Worm (Caenorhabditis elegans) whole organism, L4 larva: Measurements from ENCODE around the gene cnc-7.
"Not testable (repeated sequence)": the region's sequence is repeated elsewhere in the genome, so short reads cannot be mapped to it uniquely, and the experiment has no call there.

Experiments
- F44E2.7 ChIP-seq: fragments of 200-800 bp; sonication (Bioruptor generic); IDR thresholded peaks from 2 replicates; pipeline ENCODE4 v2.1.2; 2022; ENCODE audit warnings: missing genetic modification characterization, missing compliant biosample characterization
- F49E8.2 ChIP-seq: sonication (generic microtip); optimal IDR thresholded peaks from 2 replicates; lab custom pipeline; 2016; ENCODE audit warnings: missing compliant biosample characterization, mild to moderate bottlenecking, missing genetic modification characterization, borderline replicate concordance
- aha-1 ChIP-seq: fragments of 150-350 bp; peaks from one replicate; lab custom pipeline; 2014; ENCODE audit warnings: missing biosample characterization, missing genetic modification characterization
- arid-1 ChIP-seq: fragments of 200-800 bp; sonication (Bioruptor generic); conservative IDR thresholded peaks from 2 replicates; pipeline ENCODE4 v1.3.6; 2022; ENCODE audit warnings: missing genetic modification reagents, missing genetic modification characterization, missing compliant biosample characterization
- daf-12 ChIP-seq: fragments of 150-350 bp; optimal IDR thresholded peaks from 2 replicates; lab custom pipeline; 2014; ENCODE audit warnings: missing biosample characterization, missing genetic modification reagents, missing genetic modification characterization
- daf-16 ChIP-seq, 3 experiments: sonication (generic microtip); optimal IDR thresholded peaks; 2 replicates each; lab custom pipeline; 2016 to 2017; ENCODE audit warnings: missing genetic modification characterization in 3 of 3, missing genetic modification reagents in 3 of 3, mild to moderate bottlenecking in 2 of 3, missing compliant biosample characterization in 2 of 3, missing biosample characterization in 1 of 3, moderate library complexity in 1 of 3
- dmd-8 ChIP-seq: fragments of 200-800 bp; sonication (Bioruptor generic); IDR thresholded peaks from 2 replicates; pipeline ENCODE4 v1.3.6; 2022; ENCODE audit warnings: missing genetic modification characterization, missing compliant biosample characterization
- dpl-1 ChIP-seq: fragments of 150-350 bp; optimal IDR thresholded peaks from 2 replicates; lab custom pipeline; 2014; ENCODE audit warnings: missing biosample characterization, missing genetic modification reagents, missing genetic modification characterization
- dve-1 ChIP-seq: sonication (generic microtip); optimal IDR thresholded peaks from 2 replicates; lab custom pipeline; 2017; ENCODE audit warnings: antibody characterized with exemption, mild to moderate bottlenecking, missing genetic modification characterization, missing compliant biosample characterization; ENCODE audit not compliant: insufficient read depth
- egl-27 ChIP-seq: sonication (generic microtip); optimal IDR thresholded peaks from 3 replicates; lab custom pipeline; 2017; ENCODE audit warnings: missing biosample characterization, missing genetic modification reagents, missing genetic modification characterization
- egl-43 ChIP-seq: fragments of 200-800 bp; sonication (Bioruptor generic); IDR thresholded peaks from 2 replicates; pipeline ENCODE4 v1.3.6; 2022; ENCODE audit warnings: missing genetic modification reagents, missing genetic modification characterization, missing compliant biosample characterization
- gei-8 ChIP-seq: fragments of 200-800 bp; sonication (Bioruptor generic); optimal IDR thresholded peaks from 2 replicates; lab custom pipeline; 2018; ENCODE audit warnings: mild to moderate bottlenecking, missing genetic modification characterization, missing compliant biosample characterization
- hlh-11 ChIP-seq: fragments of 200-800 bp; sonication (Bioruptor generic); optimal IDR thresholded peaks from 2 replicates; lab custom pipeline; 2018; ENCODE audit warnings: mild to moderate bottlenecking, missing genetic modification characterization, missing compliant biosample characterization
- jun-1 ChIP-seq: fragments of 150-350 bp; optimal IDR thresholded peaks from 2 replicates; lab custom pipeline; 2014; ENCODE audit warnings: missing biosample characterization, missing genetic modification reagents, missing genetic modification characterization
- lin-29 ChIP-seq: fragments of 200-800 bp; sonication (Bioruptor generic); IDR thresholded peaks from 2 replicates; pipeline ENCODE4 v1.3.6; 2022; ENCODE audit warnings: missing genetic modification reagents, missing genetic modification characterization, missing compliant biosample characterization
- lin-38 ChIP-seq: fragments of 200-800 bp; sonication (Bioruptor generic); IDR thresholded peaks from 2 replicates; pipeline ENCODE4 v1.3.6; 2022; ENCODE audit warnings: missing genetic modification reagents, missing genetic modification characterization, missing compliant biosample characterization
- mep-1 ChIP-seq: fragments of 150-350 bp; sonication (generic microtip); optimal IDR thresholded peaks from 3 replicates; lab custom pipeline; 2014; ENCODE audit warnings: missing biosample characterization, missing genetic modification characterization
- nhr-10 ChIP-seq: fragments of 150-350 bp; optimal IDR thresholded peaks from 2 replicates; lab custom pipeline; 2014; ENCODE audit warnings: missing biosample characterization, missing genetic modification characterization
- nhr-11 ChIP-seq: fragments of 150-350 bp; optimal IDR thresholded peaks from 2 replicates; lab custom pipeline; 2014; ENCODE audit warnings: missing biosample characterization, missing genetic modification characterization
- nhr-28 ChIP-seq: fragments of 150-350 bp; optimal IDR thresholded peaks from 2 replicates; lab custom pipeline; 2014; ENCODE audit warnings: missing biosample characterization, missing genetic modification characterization
- nhr-41 ChIP-seq: fragments of 200-800 bp; sonication (Bioruptor generic); IDR thresholded peaks from 2 replicates; pipeline ENCODE4 v1.3.6; 2022; ENCODE audit warnings: missing genetic modification reagents, missing genetic modification characterization, missing compliant biosample characterization
- nhr-77 ChIP-seq: fragments of 150-350 bp; optimal IDR thresholded peaks from 2 replicates; lab custom pipeline; 2014; ENCODE audit warnings: missing biosample characterization, missing genetic modification characterization
- pha-4 ChIP-seq, 2 experiments: fragments of 150-350 bp in 1 of 2; fragments of 200-800 bp in 1 of 2; sonication (Bioruptor generic) in 1 of 2; IDR thresholded peaks in 1 of 2; optimal IDR thresholded peaks in 1 of 2; 2 replicates each; pipeline versions ENCODE4 v1.3.6 to Lab custom; 2014 to 2022; ENCODE audit warnings: missing genetic modification characterization in 2 of 2, missing genetic modification reagents in 2 of 2, missing biosample characterization in 1 of 2, missing compliant biosample characterization in 1 of 2
- pqm-1 ChIP-seq: sonication (generic microtip); optimal IDR thresholded peaks from 2 replicates; lab custom pipeline; 2017; ENCODE audit warnings: missing biosample characterization, missing genetic modification characterization
- skn-1 ChIP-seq: fragments of 150-350 bp; optimal IDR thresholded peaks from 2 replicates; lab custom pipeline; 2014; ENCODE audit warnings: missing biosample characterization, missing genetic modification characterization
- spr-1 ChIP-seq: sonication (generic microtip); optimal IDR thresholded peaks from 2 replicates; lab custom pipeline; 2016; ENCODE audit warnings: mild to moderate bottlenecking, missing genetic modification characterization, missing compliant biosample characterization
- tag-97 ChIP-seq: fragments of 200-800 bp; sonication (Bioruptor generic); IDR thresholded peaks from 2 replicates; pipeline ENCODE4 v1.3.6; 2022; ENCODE audit warnings: missing genetic modification characterization, missing compliant biosample characterization
- tra-1 ChIP-seq: fragments of 200-800 bp; sonication (Bioruptor generic); IDR thresholded peaks from 2 replicates; pipeline ENCODE4 v1.3.6; 2022; ENCODE audit warnings: missing genetic modification reagents, missing genetic modification characterization, missing compliant biosample characterization
- zag-1 ChIP-seq: fragments of 150-350 bp; optimal IDR thresholded peaks from 2 replicates; lab custom pipeline; 2014; ENCODE audit warnings: missing biosample characterization, missing genetic modification characterization
- zip-2 ChIP-seq: fragments of 150-350 bp; optimal IDR thresholded peaks from 2 replicates; lab custom pipeline; 2014; ENCODE audit warnings: missing biosample characterization, missing genetic modification characterization
- ztf-7 ChIP-seq: fragments of 150-350 bp; optimal IDR thresholded peaks from 2 replicates; lab custom pipeline; 2014; ENCODE audit warnings: missing biosample characterization, missing genetic modification characterization

cnc-7 gene

DNA sequence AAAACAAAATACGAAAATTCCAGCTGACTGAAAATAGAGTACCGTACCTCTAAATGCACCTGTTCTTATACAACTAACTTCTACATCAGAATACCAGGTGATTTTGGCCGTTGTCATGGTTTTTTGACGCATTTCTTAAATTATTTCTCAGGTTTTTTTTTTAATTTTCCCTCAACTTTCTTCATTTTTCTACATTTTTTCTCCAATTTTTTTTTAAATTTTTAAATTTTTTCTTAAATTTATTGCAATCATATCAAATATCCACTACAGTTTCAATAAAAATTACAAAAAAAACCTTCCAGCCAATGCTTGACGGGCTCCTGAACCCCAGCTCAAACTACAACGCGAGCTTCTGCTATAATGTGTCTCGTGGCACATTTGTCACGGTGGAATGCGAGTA lies 42.7 kb upstream of the cnc-7 start, which contains the start of gene K02E2.1 (continued):
- TF ChIP-seq F44E2.7, result no peak

ce11 chrV:20356472-20356871 lies 37.4 kb upstream of the cnc-7 start, which contains the start of gene grd-11:
TSS of gene grd-11 (plus strand) at chrV:20356772.
- TF ChIP-seq daf-16 (GFP tag; optimal IDR thresholded peaks at IDR 0.05; lab: Kevin White, UChicago) (no peak), daf-16 (tag; optimal IDR thresholded peaks at IDR 0.05; lab: Kevin White, UChicago) (no peak), lin-29 (GFP tag; lab: Robert Waterston, UW) (no peak), pha-4 (GFP tag; IDR thresholded peaks at IDR 0.05; lab: Robert Waterston, UW) (no peak), pha-4 (tag; optimal IDR thresholded peaks at IDR 0.05; lab: Kevin White, UChicago) (no peak), aha-1 (peak; percentile 29), gei-8 (GFP tag; lab: Kevin White, UChicago) (no peak), arid-1 (GFP tag; lab: Robert Waterston, UW) (no peak)

DNA sequence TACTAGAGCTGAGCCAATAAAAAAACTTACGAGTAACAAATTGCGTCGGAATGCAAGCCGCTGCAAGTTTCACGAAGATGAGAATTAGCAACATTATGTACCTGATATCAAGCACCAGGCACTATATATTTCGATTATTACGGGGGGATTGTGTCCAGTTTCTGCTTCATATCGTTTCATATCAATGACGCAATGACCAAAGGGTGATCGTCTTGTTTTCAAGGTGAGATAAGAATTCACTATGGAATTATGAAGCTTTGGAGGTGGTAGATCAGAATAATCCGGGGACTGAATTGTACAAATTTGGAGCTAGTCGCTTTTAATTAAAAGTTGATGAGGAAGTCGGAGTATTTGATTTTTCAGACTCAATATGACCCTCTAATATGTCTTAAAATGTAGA lies 27.0 kb upstream of the cnc-7 start, which contains the start of gene K02E2.8:
K02E2.8 (minus strand) TSS at position 101 of the 400 bp plus-strand sequence.
- no peak for TF ChIP-seq nhr-11 (tag; lab: Kevin White, UChicago)
- no peak for TF ChIP-seq hlh-11
- no peak for TF ChIP-seq zag-1 (tag; lab: Kevin White, UChicago)
- TF ChIP-seq F49E8.2 (tag; lab: Kevin White, UChicago), result no peak
- peak; percentile 6 for TF ChIP-seq aha-1

DNA sequence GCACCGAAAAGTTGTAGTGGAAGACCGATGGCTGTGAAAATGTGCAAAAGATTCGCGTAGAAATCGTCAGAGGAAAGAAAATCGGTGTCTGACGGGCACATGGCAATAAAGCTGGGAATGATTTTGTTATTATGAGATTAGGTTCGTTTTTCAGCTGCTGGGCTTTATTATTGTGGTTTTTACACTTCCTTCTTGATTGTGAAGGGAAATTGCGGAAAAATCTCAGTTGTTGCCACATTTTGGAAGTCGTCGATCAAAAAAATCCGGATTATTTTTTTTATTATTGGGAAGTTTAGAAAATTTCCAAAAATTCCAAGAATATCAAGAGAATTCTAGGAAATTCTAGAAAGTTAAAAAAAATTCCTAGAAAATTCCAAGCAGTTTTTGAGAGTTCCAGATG lies 24.7 kb upstream of the cnc-7 start, which contains the start of gene srh-177:
srh-177 (minus strand) TSS at position 101 of the 400 bp plus-strand sequence.
- not testable (repeated sequence) for TF ChIP-seq nhr-10, dve-1, skn-1 (tag; lab: Kevin White, UChicago)

- TF ChIP-seq daf-12 (tag; lab: Kevin White, UChicago), result no peak
- TF ChIP-seq egl-43 (GFP tag; lab: Robert Waterston, UW), result no peak
- TF ChIP-seq dve-1 (tag; lab: Kevin White, UChicago), result peak; percentile 30
- TF ChIP-seq spr-1 (tag; lab: Kevin White, UChicago), result no peak
- TF ChIP-seq daf-16 (GFP tag; optimal IDR thresholded peaks at IDR 0.05; lab: Kevin White, UChicago), result no peak
- TF ChIP-seq daf-16 (tag; optimal IDR thresholded peaks at IDR 0.05; lab: Kevin White, UChicago), result peak; percentile 67
- no peak for TF ChIP-seq ztf-7
- TF ChIP-seq lin-38 (GFP tag; lab: Robert Waterston, UW), result no peak
- TF ChIP-seq mep-1 (tag; lab: Kevin White, UChicago), result no peak
- no peak for TF ChIP-seq nhr-41 (GFP tag; lab: Robert Waterston, UW)
- TF ChIP-seq zip-2, result no peak
- peak; percentile 34 for TF ChIP-seq nhr-77 (tag; lab: Kevin White, UChicago)
- no peak for TF ChIP-seq jun-1 (tag; lab: Kevin White, UChicago)
- TF ChIP-seq tra-1 (GFP tag; lab: Robert Waterston, UW), result no peak
- peak; percentile 60 for TF ChIP-seq nhr-28 (tag; lab: Kevin White, UChicago)
- peak; percentile 52 for TF ChIP-seq pqm-1 (tag; lab: Kevin White, UChicago)
- no peak for TF ChIP-seq dpl-1 (GFP tag; lab: Kevin White, UChicago)
Observed at ce11 chrV:20374484-20374883, 19.4 kb upstream of the cnc-7 start.

DNA sequence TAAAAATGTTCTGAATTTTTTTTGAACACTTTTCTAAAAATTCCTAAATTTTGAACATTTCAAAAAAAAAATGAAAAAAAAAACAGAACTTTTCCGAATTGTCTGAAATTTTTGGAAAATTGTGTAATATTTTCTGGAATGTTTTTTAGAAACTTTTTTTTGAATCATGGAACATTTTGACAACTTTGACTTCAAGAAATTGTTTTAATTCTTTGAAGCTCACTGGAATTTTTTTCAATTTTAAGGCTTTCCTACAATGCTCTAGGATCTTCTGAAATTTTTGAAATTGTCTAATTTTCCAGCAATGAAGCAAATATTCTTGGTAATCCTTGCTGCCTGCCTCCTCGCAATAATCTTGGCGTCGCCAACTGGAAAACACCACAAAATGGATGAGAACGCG lies 18.6 kb upstream of the cnc-7 start, which contains the start of gene ins-35:
ins-35 (plus strand) TSS at position 301 of the 400 bp plus-strand sequence.
- TF ChIP-seq egl-27 (tag; lab: Kevin White, UChicago), result no peak
- TF ChIP-seq tag-97 (GFP tag; lab: Robert Waterston, UW), result no peak
- no peak for TF ChIP-seq gei-8 (GFP tag; lab: Kevin White, UChicago)
- TF ChIP-seq dmd-8, result no peak
